Fruit fly (Drosophila melanogaster): ENCODE results near the gene CG45049.

- TF ChIP-seq pan (optimal IDR thresholded peaks at IDR 0.05) (no peak), usp (GFP tag; optimal IDR thresholded peaks at IDR 0.05) (no peak), psq (optimal IDR thresholded peaks at IDR 0.05) (no peak), Dll (optimal IDR thresholded peaks at IDR 0.05) (no peak)
Measured at dm6 chr3R:22771670-22772069, 44.9 kb downstream of the CG45049 start, which contains the start of gene CG43095.

All from whole organism.